Worm (Caenorhabditis elegans): ENCODE data around the gene K11C4.1.

Gene K11C4.1

ce11 chrV:6896700-6897099, at the start of gene K11C4.1:
Gene K11C4.1, plus strand, starts transcription at chrV:6897000.
- no peak for TF ChIP-seq unc-3 (GFP tag; conservative IDR thresholded peaks at IDR 0.05)
- TF ChIP-seq unc-3 (tag; optimal IDR thresholded peaks at IDR 0.05), result no peak
- no peak for TF ChIP-seq unc-42 (tag; optimal IDR thresholded peaks at IDR 0.05)
- no peak for TF ChIP-seq unc-86 (tag; optimal IDR thresholded peaks at IDR 0.05)
- no peak for TF ChIP-seq lim-6 (tag; optimal IDR thresholded peaks at IDR 0.05)
- no peak for TF ChIP-seq ceh-45 (GFP tag; IDR thresholded peaks at IDR 0.05)
- TF ChIP-seq fax-1 (tag; optimal IDR thresholded peaks at IDR 0.05), result no peak
- TF ChIP-seq hlh-30 (tag; optimal IDR thresholded peaks at IDR 0.05; ENCODE audit: insufficient read depth), result no peak
- TF ChIP-seq sox-4 (tag; optimal IDR thresholded peaks at IDR 0.05), result no peak
- TF ChIP-seq pha-4 (tag; optimal IDR thresholded peaks at IDR 0.05), result no peak
- TF ChIP-seq ttx-3 (tag; optimal IDR thresholded peaks at IDR 0.05), result no peak
- TF ChIP-seq ceh-2 (tag; optimal IDR thresholded peaks at IDR 0.05), result no peak
- no peak for TF ChIP-seq hlh-6 (tag; optimal IDR thresholded peaks at IDR 0.05)
- no peak for TF ChIP-seq syd-9 (tag; optimal IDR thresholded peaks at IDR 0.05)
- no peak for TF ChIP-seq nhr-232 (tag; optimal IDR thresholded peaks at IDR 0.05)
- TF ChIP-seq F13H6.1 (tag; optimal IDR thresholded peaks at IDR 0.05), result no peak
- no peak for TF ChIP-seq pros-1 (tag; optimal IDR thresholded peaks at IDR 0.05)
- TF ChIP-seq pat-9 (tag; optimal IDR thresholded peaks at IDR 0.05), result no peak
- TF ChIP-seq fkh-6 (tag; optimal IDR thresholded peaks at IDR 0.05), result no peak
- no peak for TF ChIP-seq dve-1 (tag; optimal IDR thresholded peaks at IDR 0.05)
- TF ChIP-seq hlh-8 (tag; optimal IDR thresholded peaks at IDR 0.05), result no peak

- TF ChIP-seq eyg-1 (tag; optimal IDR thresholded peaks at IDR 0.05), result no peak
- TF ChIP-seq ahr-1 (tag; optimal IDR thresholded peaks at IDR 0.05), result no peak
- TF ChIP-seq sox-2 (GFP tag; IDR thresholded peaks at IDR 0.05), result no peak
- TF ChIP-seq hlh-30 (tag; optimal IDR thresholded peaks at IDR 0.05; ENCODE audit: insufficient read depth), result no peak
- TF ChIP-seq fkh-10 (GFP tag; optimal IDR thresholded peaks at IDR 0.05), result no peak
- TF ChIP-seq Y22D7AL.16 (tag; optimal IDR thresholded peaks at IDR 0.05), result no peak
- TF ChIP-seq ceh-14 (tag; optimal IDR thresholded peaks at IDR 0.05), result no peak
- no peak for TF ChIP-seq dmd-4 (tag; optimal IDR thresholded peaks at IDR 0.05; ENCODE audit: borderline replicate concordance)
- TF ChIP-seq ceh-30 (tag; optimal IDR thresholded peaks at IDR 0.05), result no peak
- no peak for TF ChIP-seq ceh-24 (tag; optimal IDR thresholded peaks at IDR 0.05)
- no peak for TF ChIP-seq lin-11 (tag; optimal IDR thresholded peaks at IDR 0.05)
- no peak for TF ChIP-seq gmeb-2 (tag; optimal IDR thresholded peaks at IDR 0.05)
- no peak for TF ChIP-seq elt-4 (tag; optimal IDR thresholded peaks at IDR 0.05)
- no peak for TF ChIP-seq sox-4 (tag; optimal IDR thresholded peaks at IDR 0.05)
- no peak for TF ChIP-seq odd-2 (tag; optimal IDR thresholded peaks at IDR 0.05)
- TF ChIP-seq unc-42 (tag; optimal IDR thresholded peaks at IDR 0.05), result no peak
- TF ChIP-seq pat-9 (tag; optimal IDR thresholded peaks at IDR 0.05), result no peak
- TF ChIP-seq ceh-48 (tag; optimal IDR thresholded peaks at IDR 0.05), result no peak
- TF ChIP-seq ceh-9 (tag; optimal IDR thresholded peaks at IDR 0.05), result no peak
Observed at ce11 chrV:6854711-6855110, 42.1 kb upstream of the K11C4.1 start, which contains the start of gene gpa-10. Gene gpa-10, minus strand, starts transcription at chrV:6854811.

- no peak for TF ChIP-seq lin-11 (tag; optimal IDR thresholded peaks at IDR 0.05)
- TF ChIP-seq hlh-13 (GFP tag; optimal IDR thresholded peaks at IDR 0.05), result no peak
- no peak for TF ChIP-seq zip-5 (tag; optimal IDR thresholded peaks at IDR 0.05)
- TF ChIP-seq ztf-16 (tag; optimal IDR thresholded peaks at IDR 0.05), result no peak
- no peak for TF ChIP-seq npax-4 (tag; optimal IDR thresholded peaks at IDR 0.05)
- TF ChIP-seq mec-3 (tag; optimal IDR thresholded peaks at IDR 0.05; ENCODE audit: borderline replicate concordance), result no peak
- no peak for TF ChIP-seq F13H6.1 (tag; optimal IDR thresholded peaks at IDR 0.05)
- no peak for TF ChIP-seq pha-2 (tag; optimal IDR thresholded peaks at IDR 0.05)
Observed at ce11 chrV:6870004-6870403, 26.8 kb upstream of the K11C4.1 start, which contains the start of gene frpr-18. Gene frpr-18, plus strand, starts transcription at chrV:6870304.

All from whole organism, late embryonic.